Worm (Caenorhabditis elegans): ENCODE measurements around the gene F07C3.3.

Gene F07C3.3

DNA sequence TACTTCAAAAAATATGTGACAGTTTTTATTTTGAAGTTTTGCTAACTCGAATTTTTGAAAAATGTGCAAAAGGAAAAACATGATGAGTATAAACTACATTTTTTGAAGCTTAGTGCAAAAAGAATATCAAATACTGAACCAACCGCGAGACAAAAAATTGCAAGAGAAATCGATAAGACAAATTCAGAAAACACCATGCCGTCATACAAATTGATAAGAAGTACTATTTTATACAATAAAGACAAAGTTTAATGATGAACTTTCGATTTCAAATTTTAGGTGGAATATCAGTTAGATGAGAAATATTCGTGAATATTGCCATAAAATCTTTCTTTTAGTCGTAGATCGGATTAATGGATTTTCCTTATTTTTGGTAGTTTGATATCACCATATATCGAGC is 30.5 kb upstream of the F07C3.3 start:
- TF ChIP-seq lsy-27 (tag; optimal IDR thresholded peaks at IDR 0.05; ENCODE audit: borderline replicate concordance, insufficient read depth) (no peak), cebp-2 (GFP tag; IDR thresholded peaks at IDR 0.05) (no peak), nfyb-1 (GFP tag; IDR thresholded peaks at IDR 0.05) (no peak), unc-130 (GFP tag; optimal IDR thresholded peaks at IDR 0.05) (no peak), nhr-80 (tag; optimal IDR thresholded peaks at IDR 0.05) (peak; percentile 10), hmg-1.2 (GFP tag; IDR thresholded peaks at IDR 0.05) (no peak), cebp-1 (GFP tag; IDR thresholded peaks at IDR 0.05) (no peak), cebp-1 (tag; optimal IDR thresholded peaks at IDR 0.05) (no peak)

ce11 chrV:9261492-9261891 is 29.3 kb upstream of the F07C3.3 start, which contains the start of gene nhr-36:
TSS of gene nhr-36 (minus strand) at chrV:9261592.
- TF ChIP-seq mel-28 (tag; optimal IDR thresholded peaks at IDR 0.05; ENCODE audit: borderline replicate concordance), result no peak
- no peak for TF ChIP-seq nfya-2 (GFP tag; IDR thresholded peaks at IDR 0.05)

DNA sequence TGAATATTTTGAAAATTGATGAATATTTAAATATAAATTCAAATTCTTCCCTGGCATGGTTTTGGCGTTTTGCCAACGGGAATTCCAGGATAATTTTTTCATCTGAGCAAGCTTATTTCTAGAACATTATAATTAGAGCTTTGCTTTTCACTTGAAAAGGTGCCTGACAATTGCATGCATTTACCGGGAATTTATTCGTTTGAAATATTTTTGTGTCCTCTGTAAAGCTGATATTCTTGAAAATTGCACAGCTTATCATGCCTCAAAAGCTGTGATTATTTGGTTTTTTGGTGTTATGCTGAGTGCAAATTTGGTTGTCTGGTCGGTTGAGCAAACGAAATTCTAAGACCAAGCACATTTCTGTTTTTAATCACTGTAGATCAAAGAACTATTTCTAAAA is 28.2 kb upstream of the F07C3.3 start:
- no peak for TF ChIP-seq hrde-1 (tag; optimal IDR thresholded peaks at IDR 0.05; ENCODE audit: borderline replicate concordance)
- no peak for TF ChIP-seq athp-1 (tag; optimal IDR thresholded peaks at IDR 0.05)
- TF ChIP-seq egl-44 (GFP tag; IDR thresholded peaks at IDR 0.05), result no peak
- TF ChIP-seq mes-4 (tag; optimal IDR thresholded peaks at IDR 0.05), result no peak
- no peak for TF ChIP-seq tlf-1 (GFP tag; optimal IDR thresholded peaks at IDR 0.05)
- no peak for TF ChIP-seq pbrm-1 (GFP tag; IDR thresholded peaks at IDR 0.05)
- TF ChIP-seq lir-1 (GFP tag; conservative IDR thresholded peaks at IDR 0.05), result no peak
- TF ChIP-seq ztf-25 (GFP tag; IDR thresholded peaks at IDR 0.05), result no peak
- TF ChIP-seq Y79H2A.3 (GFP tag; conservative IDR thresholded peaks at IDR 0.05), result no peak
- no peak for TF ChIP-seq snpc-1.3 (tag; optimal IDR thresholded peaks at IDR 0.05; ENCODE audit: insufficient read depth)
- TF ChIP-seq rpc-1 (optimal IDR thresholded peaks at IDR 0.05), result no peak
- TF ChIP-seq rpc-1 (tag; optimal IDR thresholded peaks at IDR 0.05), result no peak
- no peak for TF ChIP-seq hlh-26 (GFP tag; conservative IDR thresholded peaks at IDR 0.05)
- TF ChIP-seq nhr-90 (tag; optimal IDR thresholded peaks at IDR 0.05), result no peak
- TF ChIP-seq ztf-6 (GFP tag; IDR thresholded peaks at IDR 0.05), result no peak

ce11 chrV:9257467-9257866 is 25.3 kb upstream of the F07C3.3 start, which contains the start of gene F07C3.16:
TSS of gene F07C3.16 (minus strand) at chrV:9257567.
- TF ChIP-seq attf-3 (GFP tag; conservative IDR thresholded peaks at IDR 0.05) (no peak), C17E4.6 (GFP tag; IDR thresholded peaks at IDR 0.05) (no peak), nhr-179 (tag; optimal IDR thresholded peaks at IDR 0.05) (no peak), lir-1 (GFP tag; conservative IDR thresholded peaks at IDR 0.05) (no peak), ets-4 (GFP tag; optimal IDR thresholded peaks at IDR 0.05) (no peak), madf-10 (tag; optimal IDR thresholded peaks at IDR 0.05) (no peak), lin-40 (tag; optimal IDR thresholded peaks at IDR 0.05) (no peak), ztf-26 (tag; optimal IDR thresholded peaks at IDR 0.05) (no peak), B0336.3 (GFP tag; IDR thresholded peaks at IDR 0.05) (no peak), egl-18 (GFP tag; IDR thresholded peaks at IDR 0.05) (no peak), madf-8 (GFP tag; conservative IDR thresholded peaks at IDR 0.05) (no peak), athp-1 (tag; optimal IDR thresholded peaks at IDR 0.05) (no peak), B0035.1 (tag; optimal IDR thresholded peaks at IDR 0.05) (no peak), sdz-38 (tag; optimal IDR thresholded peaks at IDR 0.05) (no peak), lin-54 (GFP tag; optimal IDR thresholded peaks at IDR 0.05) (no peak), nhr-90 (tag; optimal IDR thresholded peaks at IDR 0.05) (no peak), lin-35 (GFP tag; optimal IDR thresholded peaks at IDR 0.05) (no peak), F10E7.11 (tag; optimal IDR thresholded peaks at IDR 0.05) (no peak), ama-1 (optimal IDR thresholded peaks at IDR 0.05) (no peak), ama-1 (GFP tag; optimal IDR thresholded peaks at IDR 0.05) (no peak)
